Worm (Caenorhabditis elegans) whole organism, L4 larva: ENCODE results near the gene clec-239.

Experiments used
- ceh-82 ChIP-seq: sonication (generic microtip); optimal IDR thresholded peaks from 2 replicates; lab custom pipeline; 2017; ENCODE audit warnings: missing biosample characterization, missing genetic modification characterization
- ces-1 ChIP-seq: fragments of 150-350 bp; sonication (generic microtip); optimal IDR thresholded peaks from 4 replicates; lab custom pipeline; 2014; ENCODE audit warnings: missing biosample characterization, missing genetic modification reagents, missing genetic modification characterization
- fos-1 ChIP-seq: fragments of 150-350 bp; optimal IDR thresholded peaks from 2 replicates; lab custom pipeline; 2014; ENCODE audit warnings: missing biosample characterization, missing genetic modification characterization
- lin-1 ChIP-seq: fragments of 200-800 bp; sonication (Bioruptor generic); IDR thresholded peaks from 2 replicates; pipeline ENCODE4 v1.3.6; 2022; ENCODE audit warnings: missing genetic modification reagents, missing genetic modification characterization, missing compliant biosample characterization
- lin-29 ChIP-seq: fragments of 200-800 bp; sonication (Bioruptor generic); IDR thresholded peaks from 2 replicates; pipeline ENCODE4 v1.3.6; 2022; ENCODE audit warnings: missing genetic modification reagents, missing genetic modification characterization, missing compliant biosample characterization
- nhr-6 ChIP-seq: fragments of 150-350 bp; optimal IDR thresholded peaks from 2 replicates; lab custom pipeline; 2014; ENCODE audit warnings: missing biosample characterization, missing genetic modification characterization
- pha-4 ChIP-seq, 2 experiments: fragments of 150-350 bp in 1 of 2; fragments of 200-800 bp in 1 of 2; sonication (Bioruptor generic) in 1 of 2; IDR thresholded peaks in 1 of 2; optimal IDR thresholded peaks in 1 of 2; 2 replicates each; pipeline versions ENCODE4 v1.3.6 to Lab custom; 2014 to 2022; ENCODE audit warnings: missing genetic modification characterization in 2 of 2, missing genetic modification reagents in 2 of 2, missing biosample characterization in 1 of 2, missing compliant biosample characterization in 1 of 2
- rbr-2 ChIP-seq: sonication (generic microtip); optimal IDR thresholded peaks from 2 replicates; lab custom pipeline; 2016; ENCODE audit warnings: missing genotype, missing genetic modification characterization, missing compliant biosample characterization
- unc-62 ChIP-seq, 3 experiments: fragments of 150-350 bp in 1 of 3; sonication (generic microtip); optimal IDR thresholded peaks in 2 of 3; peaks in 1 of 3; 1 replicate in 1 of 3; 2 replicates in 2 of 3; lab custom pipeline; 2014 to 2017; ENCODE audit warnings: missing biosample characterization in 3 of 3, missing genetic modification characterization in 3 of 3, missing genetic modification reagents in 3 of 3, missing genotype in 1 of 3

- TF ChIP-seq unc-62 (GFP tag; optimal IDR thresholded peaks at IDR 0.05 in 1 of 2; lab: Kevin White, UChicago), result peak in 1 of 2 experiments; percentile 91
- TF ChIP-seq unc-62 (tag; optimal IDR thresholded peaks at IDR 0.05; lab: Kevin White, UChicago), result no peak
- no peak for TF ChIP-seq fos-1
- TF ChIP-seq rbr-2, result no peak
- TF ChIP-seq ces-1 (GFP tag; lab: Kevin White, UChicago), result no peak
- no peak for TF ChIP-seq ceh-82
- TF ChIP-seq nhr-6 (tag; lab: Kevin White, UChicago), result no peak
- no peak for TF ChIP-seq pha-4 (GFP tag; IDR thresholded peaks at IDR 0.05; lab: Robert Waterston, UW)
- no peak for TF ChIP-seq pha-4 (tag; optimal IDR thresholded peaks at IDR 0.05; lab: Kevin White, UChicago)
- no peak for TF ChIP-seq lin-29 (GFP tag; lab: Robert Waterston, UW)
- TF ChIP-seq lin-1, result no peak
Measured at ce11 chrV:16973338-16973737, 17.0 kb downstream of the clec-239 start.
